Worm (Caenorhabditis elegans) whole organism, L4 larva: ENCODE measurements around the gene igdb-3.

ENCODE experiments used
- D1046.2 ChIP-seq: fragments of 200-800 bp; sonication (Bioruptor generic); IDR thresholded peaks from 2 replicates; pipeline ENCODE4 v1.3.6; 2022; ENCODE audit warnings: missing genetic modification characterization, missing compliant biosample characterization
- F26F4.8 ChIP-seq: fragments of 200-800 bp; sonication (Bioruptor generic); conservative IDR thresholded peaks from 2 replicates; pipeline ENCODE4 v1.3.6; 2022; ENCODE audit warnings: missing genetic modification characterization, missing compliant biosample characterization
- F44E2.7 ChIP-seq: fragments of 200-800 bp; sonication (Bioruptor generic); IDR thresholded peaks from 2 replicates; pipeline ENCODE4 v2.1.2; 2022; ENCODE audit warnings: missing genetic modification characterization, missing compliant biosample characterization
- F49E8.2 ChIP-seq: sonication (generic microtip); optimal IDR thresholded peaks from 2 replicates; lab custom pipeline; 2016; ENCODE audit warnings: missing compliant biosample characterization, mild to moderate bottlenecking, missing genetic modification characterization, borderline replicate concordance
- T26A8.4 ChIP-seq: fragments of 200-800 bp; sonication (Bioruptor generic); IDR thresholded peaks from 2 replicates; pipeline ENCODE4 v1.3.6; 2022; ENCODE audit warnings: missing genetic modification characterization, missing compliant biosample characterization
- Y48G9A.11 ChIP-seq: fragments of 200-800 bp; sonication (Bioruptor generic); IDR thresholded peaks from 2 replicates; pipeline ENCODE4 v1.3.6; 2022; ENCODE audit warnings: missing genetic modification reagents, missing genetic modification characterization, missing compliant biosample characterization
- Y75B8A.6 ChIP-seq: fragments of 200-800 bp; sonication (Bioruptor generic); IDR thresholded peaks from 2 replicates; pipeline ENCODE4 v1.3.6; 2022; ENCODE audit warnings: missing genetic modification reagents, missing genetic modification characterization, missing compliant biosample characterization
- ZK546.5 ChIP-seq, 2 experiments: sonication (generic microtip); optimal IDR thresholded peaks; 2 replicates each; lab custom pipeline; 2017; ENCODE audit warnings: missing biosample characterization in 2 of 2, missing genetic modification characterization in 2 of 2
- arid-1 ChIP-seq: fragments of 200-800 bp; sonication (Bioruptor generic); conservative IDR thresholded peaks from 2 replicates; pipeline ENCODE4 v1.3.6; 2022; ENCODE audit warnings: missing genetic modification reagents, missing genetic modification characterization, missing compliant biosample characterization
- cey-2 ChIP-seq: sonication (generic microtip); optimal IDR thresholded peaks from 3 replicates; lab custom pipeline; 2017; ENCODE audit warnings: missing genetic modification characterization, mild to moderate bottlenecking, missing compliant biosample characterization, antibody characterized with exemption, borderline replicate concordance; ENCODE audit not compliant: insufficient read depth
- ctbp-1 ChIP-seq: fragments of 200-800 bp; sonication (Bioruptor generic); IDR thresholded peaks from 2 replicates; pipeline ENCODE4 v1.3.6; 2022; ENCODE audit warnings: missing genetic modification reagents, missing genetic modification characterization, missing compliant biosample characterization
- daf-12 ChIP-seq: fragments of 150-350 bp; optimal IDR thresholded peaks from 2 replicates; lab custom pipeline; 2014; ENCODE audit warnings: missing biosample characterization, missing genetic modification reagents, missing genetic modification characterization
- daf-16 ChIP-seq, 3 experiments: sonication (generic microtip); optimal IDR thresholded peaks; 2 replicates each; lab custom pipeline; 2016 to 2017; ENCODE audit warnings: missing genetic modification characterization in 3 of 3, missing genetic modification reagents in 3 of 3, mild to moderate bottlenecking in 2 of 3, missing compliant biosample characterization in 2 of 3, missing biosample characterization in 1 of 3, moderate library complexity in 1 of 3
- daf-19 ChIP-seq: fragments of 200-800 bp; sonication (Bioruptor generic); conservative IDR thresholded peaks from 2 replicates; pipeline ENCODE4 v1.3.6; 2022; ENCODE audit warnings: missing genetic modification characterization, missing compliant biosample characterization
- dmd-6 ChIP-seq: fragments of 200-800 bp; sonication (Bioruptor generic); IDR thresholded peaks from 2 replicates; pipeline ENCODE4 v1.3.6; 2022; ENCODE audit warnings: missing genetic modification reagents, missing genetic modification characterization, missing compliant biosample characterization
- egl-27 ChIP-seq: sonication (generic microtip); optimal IDR thresholded peaks from 3 replicates; lab custom pipeline; 2017; ENCODE audit warnings: missing biosample characterization, missing genetic modification reagents, missing genetic modification characterization
- fkh-10 ChIP-seq: fragments of 150-350 bp; optimal IDR thresholded peaks from 2 replicates; lab custom pipeline; 2014; ENCODE audit warnings: missing biosample characterization, missing genetic modification reagents, missing genetic modification characterization
- hlh-30 ChIP-seq: sonication (generic microtip); optimal IDR thresholded peaks from 2 replicates; lab custom pipeline; 2017; ENCODE audit warnings: antibody characterized with exemption, mild to moderate bottlenecking, missing genetic modification characterization, missing compliant biosample characterization; ENCODE audit not compliant: insufficient read depth
- lin-13 ChIP-seq: fragments of 150-350 bp; optimal IDR thresholded peaks from 2 replicates; lab custom pipeline; 2014; ENCODE audit warnings: missing biosample characterization, missing genetic modification reagents, missing genetic modification characterization
- lin-29 ChIP-seq: fragments of 200-800 bp; sonication (Bioruptor generic); IDR thresholded peaks from 2 replicates; pipeline ENCODE4 v1.3.6; 2022; ENCODE audit warnings: missing genetic modification reagents, missing genetic modification characterization, missing compliant biosample characterization
- lin-39 ChIP-seq: fragments of 150-350 bp; optimal IDR thresholded peaks from 2 replicates; lab custom pipeline; 2014; ENCODE audit warnings: missing biosample characterization, missing genetic modification reagents, missing genetic modification characterization
- lir-3 ChIP-seq: sonication (generic microtip); optimal IDR thresholded peaks from 2 replicates; lab custom pipeline; 2016; ENCODE audit warnings: mild to moderate bottlenecking, missing genetic modification characterization, missing compliant biosample characterization
- lsy-2 ChIP-seq, 2 experiments: fragments of 150-350 bp in 1 of 2; sonication (generic microtip) in 1 of 2; optimal IDR thresholded peaks; 2 replicates each; lab custom pipeline; 2014 to 2017; ENCODE audit warnings: missing biosample characterization in 2 of 2, missing genetic modification characterization in 2 of 2
- mdl-1 ChIP-seq, 2 experiments: fragments of 150-350 bp in 1 of 2; sonication (generic microtip) in 1 of 2; optimal IDR thresholded peaks; 2 replicates each; lab custom pipeline; 2014 to 2017; ENCODE audit warnings: missing biosample characterization in 2 of 2, missing genetic modification characterization in 2 of 2
- mep-1 ChIP-seq: fragments of 150-350 bp; sonication (generic microtip); optimal IDR thresholded peaks from 3 replicates; lab custom pipeline; 2014; ENCODE audit warnings: missing biosample characterization, missing genetic modification characterization
- nhr-102 ChIP-seq: sonication (generic microtip); optimal IDR thresholded peaks from 2 replicates; lab custom pipeline; 2016; ENCODE audit warnings: mild to moderate bottlenecking, missing genetic modification characterization, moderate library complexity, missing compliant biosample characterization
- nhr-11 ChIP-seq: fragments of 150-350 bp; optimal IDR thresholded peaks from 2 replicates; lab custom pipeline; 2014; ENCODE audit warnings: missing biosample characterization, missing genetic modification characterization
- nhr-111 ChIP-seq: fragments of 200-800 bp; sonication (Bioruptor generic); optimal IDR thresholded peaks from 2 replicates; lab custom pipeline; 2018; ENCODE audit warnings: mild to moderate bottlenecking, missing genetic modification characterization, missing compliant biosample characterization
- nhr-28 ChIP-seq: fragments of 150-350 bp; optimal IDR thresholded peaks from 2 replicates; lab custom pipeline; 2014; ENCODE audit warnings: missing biosample characterization, missing genetic modification characterization
- nhr-41 ChIP-seq: fragments of 200-800 bp; sonication (Bioruptor generic); IDR thresholded peaks from 2 replicates; pipeline ENCODE4 v1.3.6; 2022; ENCODE audit warnings: missing genetic modification reagents, missing genetic modification characterization, missing compliant biosample characterization
- nhr-42 ChIP-seq: fragments of 200-800 bp; sonication (Bioruptor generic); IDR thresholded peaks from 2 replicates; pipeline ENCODE4 v1.3.6; 2022; ENCODE audit warnings: missing genetic modification characterization, missing compliant biosample characterization
- nhr-48 ChIP-seq: sonication (generic microtip); optimal IDR thresholded peaks from 2 replicates; lab custom pipeline; 2016; ENCODE audit warnings: mild to moderate bottlenecking, missing genetic modification characterization, missing compliant biosample characterization
- nhr-76 ChIP-seq: fragments of 150-350 bp; optimal IDR thresholded peaks from 2 replicates; lab custom pipeline; 2014; ENCODE audit warnings: missing biosample characterization, missing genetic modification characterization
- nhr-77 ChIP-seq: fragments of 150-350 bp; optimal IDR thresholded peaks from 2 replicates; lab custom pipeline; 2014; ENCODE audit warnings: missing biosample characterization, missing genetic modification characterization
- pha-4 ChIP-seq, 2 experiments: fragments of 150-350 bp in 1 of 2; fragments of 200-800 bp in 1 of 2; sonication (Bioruptor generic) in 1 of 2; IDR thresholded peaks in 1 of 2; optimal IDR thresholded peaks in 1 of 2; 2 replicates each; pipeline versions ENCODE4 v1.3.6 to Lab custom; 2014 to 2022; ENCODE audit warnings: missing genetic modification characterization in 2 of 2, missing genetic modification reagents in 2 of 2, missing biosample characterization in 1 of 2, missing compliant biosample characterization in 1 of 2
- php-3 ChIP-seq: fragments of 200-800 bp; sonication (Bioruptor generic); IDR thresholded peaks from 2 replicates; pipeline ENCODE4 v1.3.6; 2022; ENCODE audit warnings: missing genetic modification reagents, missing genetic modification characterization, missing compliant biosample characterization
- rbr-2 ChIP-seq: sonication (generic microtip); optimal IDR thresholded peaks from 2 replicates; lab custom pipeline; 2016; ENCODE audit warnings: missing genotype, missing genetic modification characterization, missing compliant biosample characterization
- skn-1 ChIP-seq: fragments of 150-350 bp; optimal IDR thresholded peaks from 2 replicates; lab custom pipeline; 2014; ENCODE audit warnings: missing biosample characterization, missing genetic modification characterization
- snpc-1.2 ChIP-seq: fragments of 200-800 bp; sonication (Bioruptor generic); IDR thresholded peaks from 2 replicates; pipeline ENCODE4 v1.3.6; 2022; ENCODE audit warnings: missing genetic modification reagents, missing genetic modification characterization, missing compliant biosample characterization
- snpc-4 ChIP-seq: fragments of 150-350 bp; optimal IDR thresholded peaks from 2 replicates; lab custom pipeline; 2014; ENCODE audit warnings: missing biosample characterization, missing genetic modification characterization
- zfp-2 ChIP-seq: sonication (generic microtip); optimal IDR thresholded peaks from 2 replicates; lab custom pipeline; 2016; ENCODE audit warnings: mild to moderate bottlenecking, missing genetic modification characterization, missing compliant biosample characterization
- zip-11 ChIP-seq: fragments of 200-800 bp; sonication (Bioruptor generic); IDR thresholded peaks from 2 replicates; pipeline ENCODE4 v1.3.6; 2022; ENCODE audit warnings: missing genetic modification characterization, missing compliant biosample characterization
- ztf-7 ChIP-seq: fragments of 150-350 bp; optimal IDR thresholded peaks from 2 replicates; lab custom pipeline; 2014; ENCODE audit warnings: missing biosample characterization, missing genetic modification characterization

Gene igdb-3

DNA sequence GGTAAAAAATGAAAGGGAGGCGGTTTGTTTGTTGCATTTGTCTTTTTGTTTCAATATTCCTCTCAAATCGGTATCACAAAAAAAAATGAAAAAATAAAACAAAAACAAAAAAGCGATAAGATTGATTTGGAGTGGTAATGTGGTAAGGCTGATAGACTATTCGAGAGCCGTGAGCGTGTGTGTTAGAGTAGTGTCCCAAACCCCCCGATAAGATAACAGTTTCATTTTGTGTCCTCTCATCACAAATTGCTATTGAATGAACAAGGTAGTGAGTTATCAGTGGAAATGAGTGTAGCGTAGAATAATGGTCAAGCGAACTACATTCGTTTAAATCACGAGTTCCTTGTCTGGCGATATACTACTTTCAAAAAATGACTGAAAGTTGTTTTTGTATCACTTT lies 46.8 kb upstream of the igdb-3 start (continued):
- TF ChIP-seq daf-19 (GFP tag; lab: Robert Waterston, UW), result no peak
- no peak for TF ChIP-seq lsy-2 (tag; optimal IDR thresholded peaks at IDR 0.05; lab: Kevin White, UChicago)
- no peak for TF ChIP-seq skn-1 (tag; lab: Kevin White, UChicago)
- no peak for TF ChIP-seq F44E2.7 (GFP tag; lab: Robert Waterston, UW)
- no peak for TF ChIP-seq zip-11
- peak; percentile 54; the same call in 1 of the 2 replicates for TF ChIP-seq T26A8.4 (GFP tag; lab: Robert Waterston, UW)
- TF ChIP-seq nhr-28 (tag; lab: Kevin White, UChicago), result peak; percentile 98
- TF ChIP-seq rbr-2 (tag; lab: Kevin White, UChicago), result no peak
- TF ChIP-seq ztf-7, result peak; percentile 24
- TF ChIP-seq dmd-6, result peak; percentile 86
- TF ChIP-seq nhr-48 (tag; lab: Kevin White, UChicago), result peak; percentile 20
- no peak for TF ChIP-seq snpc-4 (tag; lab: Kevin White, UChicago)
- TF ChIP-seq lin-39 (tag; lab: Kevin White, UChicago), result no peak
- TF ChIP-seq nhr-102 (tag; lab: Kevin White, UChicago), result peak; percentile 43
- TF ChIP-seq lin-13 (GFP tag; lab: Kevin White, UChicago), result no peak
- TF ChIP-seq F26F4.8 (GFP tag; lab: Robert Waterston, UW), result no peak
- peak; percentile 65 for TF ChIP-seq nhr-77 (tag; lab: Kevin White, UChicago)
- no peak for TF ChIP-seq nhr-111 (GFP tag; lab: Kevin White, UChicago)
- no peak for TF ChIP-seq zfp-2 (tag; lab: Kevin White, UChicago)
- no peak for TF ChIP-seq snpc-1.2
- TF ChIP-seq daf-16 (GFP tag; optimal IDR thresholded peaks at IDR 0.05; lab: Kevin White, UChicago), result peak in 1 of 2 experiments; percentile 29
- TF ChIP-seq daf-16 (tag; optimal IDR thresholded peaks at IDR 0.05; lab: Kevin White, UChicago), result peak; percentile 94
- TF ChIP-seq mdl-1 (tag; optimal IDR thresholded peaks at IDR 0.05; lab: Kevin White, UChicago), result no peak
- no peak for TF ChIP-seq nhr-42
- no peak for TF ChIP-seq mep-1 (tag; lab: Kevin White, UChicago)
- no peak for TF ChIP-seq Y75B8A.6 (GFP tag; lab: Robert Waterston, UW)
- TF ChIP-seq lin-29 (GFP tag; lab: Robert Waterston, UW), result no peak
- no peak for TF ChIP-seq ctbp-1 (GFP tag; lab: Robert Waterston, UW)
- TF ChIP-seq fkh-10 (GFP tag; lab: Kevin White, UChicago), result no peak
- TF ChIP-seq nhr-41 (GFP tag; lab: Robert Waterston, UW), result no peak
- no peak for TF ChIP-seq pha-4 (GFP tag; IDR thresholded peaks at IDR 0.05; lab: Robert Waterston, UW)
- no peak for TF ChIP-seq pha-4 (tag; optimal IDR thresholded peaks at IDR 0.05; lab: Kevin White, UChicago)
- TF ChIP-seq nhr-76 (tag; lab: Kevin White, UChicago), result no peak
- no peak for TF ChIP-seq ZK546.5 (tag; optimal IDR thresholded peaks at IDR 0.05; lab: Kevin White, UChicago)
- TF ChIP-seq egl-27 (tag; lab: Kevin White, UChicago), result no peak
- no peak for TF ChIP-seq D1046.2 (GFP tag; lab: Robert Waterston, UW)
- no peak for TF ChIP-seq daf-12
- no peak for TF ChIP-seq lir-3 (tag; lab: Kevin White, UChicago)
- peak; percentile 30 for TF ChIP-seq hlh-30 (tag; lab: Kevin White, UChicago)
- TF ChIP-seq arid-1 (GFP tag; lab: Robert Waterston, UW), result no peak
- no peak for TF ChIP-seq nhr-11 (tag; lab: Kevin White, UChicago)

- no peak for TF ChIP-seq lin-13 (GFP tag; lab: Kevin White, UChicago)
- TF ChIP-seq cey-2 (tag; lab: Kevin White, UChicago), result no peak
- no peak for TF ChIP-seq rbr-2 (tag; lab: Kevin White, UChicago)
- TF ChIP-seq F49E8.2, result no peak
- TF ChIP-seq Y48G9A.11 (GFP tag; lab: Robert Waterston, UW), result no peak
- TF ChIP-seq php-3, result no peak
- TF ChIP-seq, all 104 proteins: peak for 0
Observed at ce11 chrX:6341513-6341912, 43.8 kb upstream of the igdb-3 start, which contains the start of gene C03B1.7. C03B1.7 (plus strand) TSS chrX:6341813.
